Worm (Caenorhabditis elegans) whole organism, L1 larva: ENCODE measurements around the gene C01G6.2.

Experiments
- F16B12.6 ChIP-seq: fragments of 150-350 bp; optimal IDR thresholded peaks from 2 replicates; lab custom pipeline; 2014; ENCODE audit warnings: missing biosample characterization, missing genetic modification characterization
- aly-2 ChIP-seq: fragments of 150-350 bp; optimal IDR thresholded peaks from 2 replicates; lab custom pipeline; 2014; ENCODE audit warnings: missing biosample characterization, missing genetic modification characterization
- ceh-63 ChIP-seq: fragments of 200-800 bp; sonication (Bioruptor generic); optimal IDR thresholded peaks from 2 replicates; lab custom pipeline; 2018; ENCODE audit warnings: mild to moderate bottlenecking, missing genetic modification characterization, missing compliant biosample characterization
- ceh-8 ChIP-seq: fragments of 200-800 bp; sonication (Bioruptor generic); optimal IDR thresholded peaks from 2 replicates; lab custom pipeline; 2018; ENCODE audit warnings: mild to moderate bottlenecking, missing genetic modification characterization, moderate library complexity, missing compliant biosample characterization
- ceh-82 ChIP-seq, 3 experiments: fragments of 150-350 bp in 1 of 3; sonication (generic microtip) in 2 of 3; optimal IDR thresholded peaks; 2 replicates each; lab custom pipeline; 2014 to 2017; ENCODE audit warnings: missing biosample characterization in 3 of 3, missing genetic modification characterization in 3 of 3
- ceh-90 ChIP-seq: sonication (generic microtip); optimal IDR thresholded peaks from 2 replicates; lab custom pipeline; 2016; ENCODE audit warnings: missing genetic modification characterization, missing compliant biosample characterization
- ces-1 ChIP-seq: fragments of 150-350 bp; optimal IDR thresholded peaks from 2 replicates; lab custom pipeline; 2014; ENCODE audit warnings: missing biosample characterization, missing genetic modification reagents, missing genetic modification characterization
- dpl-1 ChIP-seq, 3 experiments: fragments of 150-350 bp in 2 of 3; sonication (generic microtip) in 1 of 3; optimal IDR thresholded peaks; 2 replicates each; lab custom pipeline; 2014 to 2017; ENCODE audit warnings: missing biosample characterization in 3 of 3, missing genetic modification characterization in 3 of 3, missing genetic modification reagents in 3 of 3
- egl-13 ChIP-seq: sonication (generic microtip); optimal IDR thresholded peaks from 2 replicates; lab custom pipeline; 2016; ENCODE audit warnings: missing genotype, missing genetic modification reagents, missing genetic modification characterization, missing compliant biosample characterization
- egl-27 ChIP-seq, 2 experiments: fragments of 150-350 bp in 1 of 2; sonication (generic microtip); optimal IDR thresholded peaks; 3 replicates each; lab custom pipeline; 2017 to 2018; ENCODE audit warnings: missing biosample characterization in 2 of 2, missing genetic modification characterization in 2 of 2, missing genetic modification reagents in 2 of 2
- ets-5 ChIP-seq: fragments of 200-800 bp; sonication (Bioruptor generic); IDR thresholded peaks from 2 replicates; pipeline ENCODE4 v1.3.6; 2022; ENCODE audit warnings: missing genetic modification characterization, missing compliant biosample characterization
- fos-1 ChIP-seq: fragments of 150-350 bp; optimal IDR thresholded peaks from 2 replicates; lab custom pipeline; 2014; ENCODE audit warnings: missing biosample characterization, missing genetic modification characterization
- grh-1 ChIP-seq: fragments of 200-800 bp; sonication (Bioruptor generic); IDR thresholded peaks from 2 replicates; pipeline ENCODE4 v1.3.6; 2022; ENCODE audit warnings: missing genetic modification reagents, missing genetic modification characterization, missing compliant biosample characterization
- hpl-2 ChIP-seq: fragments of 150-350 bp; optimal IDR thresholded peaks from 2 replicates; lab custom pipeline; 2014; ENCODE audit warnings: missing biosample characterization, missing genetic modification reagents, missing genetic modification characterization
- lin-14 ChIP-seq: fragments of 200-800 bp; sonication (Bioruptor generic); optimal IDR thresholded peaks from 2 replicates; lab custom pipeline; 2018; ENCODE audit warnings: mild to moderate bottlenecking, missing genetic modification characterization, moderate library complexity, missing compliant biosample characterization
- lin-39 ChIP-seq: fragments of 150-350 bp; optimal IDR thresholded peaks from 2 replicates; lab custom pipeline; 2014; ENCODE audit warnings: missing biosample characterization, missing genetic modification reagents, missing genetic modification characterization
- lir-3 ChIP-seq: sonication (generic microtip); optimal IDR thresholded peaks from 2 replicates; lab custom pipeline; 2016; ENCODE audit warnings: mild to moderate bottlenecking, missing genetic modification characterization, moderate library complexity, missing compliant biosample characterization; ENCODE audit not compliant: poor library complexity
- lsy-2 ChIP-seq, 2 experiments: fragments of 150-350 bp; optimal IDR thresholded peaks; 2 replicates each; lab custom pipeline; 2014; ENCODE audit warnings: missing biosample characterization in 2 of 2, missing genetic modification characterization in 2 of 2
- mab-9 ChIP-seq: fragments of 200-800 bp; sonication (Bioruptor generic); IDR thresholded peaks from 2 replicates; pipeline ENCODE4 v1.3.6; 2022; ENCODE audit warnings: missing genetic modification reagents, missing genetic modification characterization, missing compliant biosample characterization
- mdl-1 ChIP-seq, 2 experiments: fragments of 150-350 bp; optimal IDR thresholded peaks; 2 replicates each; lab custom pipeline; 2014 to 2017; ENCODE audit warnings: missing biosample characterization in 2 of 2, missing genetic modification characterization in 2 of 2, inconsistent platforms in 1 of 2
- mef-2 ChIP-seq: fragments of 150-350 bp; optimal IDR thresholded peaks from 2 replicates; lab custom pipeline; 2014; ENCODE audit warnings: missing biosample characterization, missing genetic modification characterization
- mep-1 ChIP-seq: fragments of 150-350 bp; optimal IDR thresholded peaks from 2 replicates; lab custom pipeline; 2014; ENCODE audit warnings: missing biosample characterization, missing genetic modification characterization
- nhr-11 ChIP-seq: fragments of 150-350 bp; optimal IDR thresholded peaks from 2 replicates; lab custom pipeline; 2014; ENCODE audit warnings: missing biosample characterization, missing genetic modification characterization
- nhr-12 ChIP-seq: sonication (generic microtip); optimal IDR thresholded peaks from 2 replicates; lab custom pipeline; 2017; ENCODE audit warnings: missing biosample characterization, missing genetic modification characterization
- nhr-19 ChIP-seq: fragments of 200-800 bp; sonication (Bioruptor generic); conservative IDR thresholded peaks from 2 replicates; pipeline ENCODE4 v1.3.6; 2022; ENCODE audit warnings: missing genetic modification characterization, missing compliant biosample characterization
- nhr-71 ChIP-seq: sonication (generic microtip); optimal IDR thresholded peaks from 2 replicates; lab custom pipeline; 2016; ENCODE audit warnings: mild to moderate bottlenecking, missing genetic modification characterization, moderate library complexity, missing compliant biosample characterization
- nhr-90 ChIP-seq: sonication (generic microtip); optimal IDR thresholded peaks from 2 replicates; lab custom pipeline; 2016; ENCODE audit warnings: mild to moderate bottlenecking, missing genetic modification characterization, missing compliant biosample characterization; ENCODE audit not compliant: poor library complexity
- pag-3 ChIP-seq: sonication (generic microtip); optimal IDR thresholded peaks from 2 replicates; lab custom pipeline; 2017; ENCODE audit warnings: missing genetic modification characterization, mild to moderate bottlenecking, missing compliant biosample characterization, antibody characterized with exemption, borderline replicate concordance; ENCODE audit not compliant: insufficient read depth
- pax-3 ChIP-seq: fragments of 200-800 bp; sonication (Bioruptor generic); optimal IDR thresholded peaks from 2 replicates; lab custom pipeline; 2018; ENCODE audit warnings: mild to moderate bottlenecking, missing genetic modification characterization, moderate library complexity, missing compliant biosample characterization
- pqm-1 ChIP-seq: sonication (generic microtip); optimal IDR thresholded peaks from 3 replicates; lab custom pipeline; 2017; ENCODE audit warnings: missing biosample characterization, missing genetic modification characterization
- rnt-1 ChIP-seq: sonication (generic microtip); optimal IDR thresholded peaks from 2 replicates; lab custom pipeline; 2016; ENCODE audit warnings: mild to moderate bottlenecking, missing genetic modification characterization, moderate library complexity, missing compliant biosample characterization
- sox-4 ChIP-seq: sonication (generic microtip); optimal IDR thresholded peaks from 2 replicates; lab custom pipeline; 2016; ENCODE audit warnings: missing genetic modification characterization, missing compliant biosample characterization
- sptf-1 ChIP-seq: fragments of 150-350 bp; optimal IDR thresholded peaks from 2 replicates; lab custom pipeline; 2014; ENCODE audit warnings: missing biosample characterization, missing genetic modification characterization
- tlp-1 ChIP-seq: fragments of 150-350 bp; optimal IDR thresholded peaks from 2 replicates; lab custom pipeline; 2014; ENCODE audit warnings: missing biosample characterization, missing genetic modification characterization
- unc-30 ChIP-seq: sonication (generic microtip); optimal IDR thresholded peaks from 2 replicates; lab custom pipeline; 2017; ENCODE audit warnings: missing biosample characterization, missing genetic modification characterization
- unc-62 ChIP-seq: fragments of 150-350 bp; optimal IDR thresholded peaks from 2 replicates; lab custom pipeline; 2014; ENCODE audit warnings: missing biosample characterization, missing genetic modification reagents, missing genetic modification characterization
- unc-86 ChIP-seq: sonication (generic microtip); optimal IDR thresholded peaks from 2 replicates; lab custom pipeline; 2016; ENCODE audit warnings: missing genetic modification characterization, missing compliant biosample characterization
- unc-98 ChIP-seq: fragments of 200-800 bp; sonication (Bioruptor generic); IDR thresholded peaks from 2 replicates; pipeline ENCODE4 v1.3.6; 2022; ENCODE audit warnings: missing genetic modification characterization, missing compliant biosample characterization
- vab-15 ChIP-seq: sonication (generic microtip); optimal IDR thresholded peaks from 2 replicates; lab custom pipeline; 2017; ENCODE audit warnings: missing genotype, mild to moderate bottlenecking, missing genetic modification characterization, missing compliant biosample characterization
- zag-1 ChIP-seq: fragments of 150-350 bp; optimal IDR thresholded peaks from 2 replicates; lab custom pipeline; 2014; ENCODE audit warnings: missing biosample characterization, missing genetic modification characterization
- ztf-4 ChIP-seq: fragments of 150-350 bp; optimal IDR thresholded peaks from 2 replicates; lab custom pipeline; 2014; ENCODE audit warnings: missing biosample characterization, missing genetic modification characterization

The C01G6.2 gene

DNA sequence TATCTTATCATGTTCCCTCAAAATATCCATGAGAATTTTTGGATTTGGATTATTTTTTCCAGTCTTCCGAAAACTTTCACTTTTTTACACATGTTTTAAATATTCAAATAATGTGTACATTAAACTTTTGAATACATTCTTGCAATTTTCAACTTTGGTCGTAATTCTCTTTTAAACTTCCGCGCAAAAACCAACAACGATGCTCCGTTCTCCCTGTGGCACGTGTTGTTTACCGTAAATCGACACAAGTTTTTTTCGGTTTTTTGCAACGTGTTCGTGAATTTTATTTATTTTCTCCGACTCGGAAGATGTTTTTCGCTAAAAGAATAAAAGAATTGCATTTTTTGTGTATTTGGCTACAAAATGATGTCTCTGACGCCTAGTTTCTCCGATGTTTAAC, 24.1 kb upstream of the C01G6.2 start (continued):
- TF ChIP-seq ces-1 (GFP tag; lab: Kevin White, UChicago) (no peak), nhr-12 (tag; lab: Kevin White, UChicago) (no peak), aly-2 (tag; lab: Kevin White, UChicago) (no peak), vab-15 (tag; lab: Kevin White, UChicago) (no peak), mep-1 (tag; lab: Kevin White, UChicago) (peak; percentile 68), lin-39 (tag; lab: Kevin White, UChicago) (no peak), mab-9 (GFP tag; lab: Robert Waterston, UW) (no peak), rnt-1 (tag; lab: Kevin White, UChicago) (peak; percentile 54), lir-3 (no peak), ztf-4 (tag; lab: Kevin White, UChicago) (no peak), pag-3 (tag; lab: Kevin White, UChicago) (no peak), pax-3 (tag; lab: Kevin White, UChicago) (no peak), mef-2 (tag; lab: Kevin White, UChicago) (no peak), nhr-90 (no peak), unc-62 (no peak), lsy-2 (tag; optimal IDR thresholded peaks at IDR 0.05; lab: Kevin White, UChicago) (peak; percentile 72 to 79), ceh-82 (tag; optimal IDR thresholded peaks at IDR 0.05; lab: Kevin White, UChicago) (peak; percentile 4 to 40 (median 36)), sptf-1 (tag; lab: Kevin White, UChicago) (no peak), ceh-63 (GFP tag; lab: Kevin White, UChicago) (no peak), ceh-8 (no peak), ets-5 (GFP tag; lab: Robert Waterston, UW) (no peak), nhr-19 (peak; percentile 41; the same call in 1 of the 2 replicates), fos-1 (no peak), ceh-90 (tag; lab: Kevin White, UChicago) (no peak), mdl-1 (tag; optimal IDR thresholded peaks at IDR 0.05; lab: Kevin White, UChicago) (peak in 1 of 2 experiments; percentile 47), dpl-1 (GFP tag; optimal IDR thresholded peaks at IDR 0.05; lab: Kevin White, UChicago) (peak; percentile 88 to 95 (median 93)), pqm-1 (no peak), zag-1 (tag; lab: Kevin White, UChicago) (no peak), unc-86 (tag; lab: Kevin White, UChicago) (peak; percentile 34), nhr-71 (tag; lab: Kevin White, UChicago) (peak; percentile 67)

DNA sequence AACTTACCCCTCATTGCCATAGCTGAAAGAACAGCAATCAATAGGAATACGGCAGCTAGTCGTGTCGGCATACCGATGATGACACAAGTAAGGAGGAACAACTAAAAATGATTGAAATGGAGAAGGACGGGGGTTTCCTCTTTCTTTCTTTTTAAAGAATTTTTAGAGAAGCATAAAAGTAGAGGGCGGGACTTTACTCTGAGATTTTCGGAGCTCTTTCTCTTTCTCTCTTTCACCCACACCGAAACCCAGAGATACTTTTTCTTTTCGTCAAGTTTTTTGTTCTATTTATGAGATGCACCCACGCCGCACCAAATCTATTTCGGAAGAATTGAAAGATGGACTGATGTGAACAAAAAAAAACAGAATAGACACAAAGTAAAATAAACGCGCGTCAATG, 20.2 kb upstream of the C01G6.2 start, which contains the start of gene T26C5.5:
Gene T26C5.5 (minus strand): TSS at position 101 of the 400 bp plus-strand sequence.
- TF ChIP-seq sox-4 (tag; lab: Kevin White, UChicago) (no peak), unc-98 (GFP tag; lab: Robert Waterston, UW) (no peak), nhr-12 (tag; lab: Kevin White, UChicago) (no peak), unc-62 (no peak), egl-13 (tag; lab: Kevin White, UChicago) (no peak), lin-39 (tag; lab: Kevin White, UChicago) (no peak), hpl-2 (GFP tag; lab: Kevin White, UChicago) (no peak), unc-30 (tag; lab: Kevin White, UChicago) (no peak), ces-1 (GFP tag; lab: Kevin White, UChicago) (no peak), mef-2 (tag; lab: Kevin White, UChicago) (no peak), lir-3 (no peak)

DNA sequence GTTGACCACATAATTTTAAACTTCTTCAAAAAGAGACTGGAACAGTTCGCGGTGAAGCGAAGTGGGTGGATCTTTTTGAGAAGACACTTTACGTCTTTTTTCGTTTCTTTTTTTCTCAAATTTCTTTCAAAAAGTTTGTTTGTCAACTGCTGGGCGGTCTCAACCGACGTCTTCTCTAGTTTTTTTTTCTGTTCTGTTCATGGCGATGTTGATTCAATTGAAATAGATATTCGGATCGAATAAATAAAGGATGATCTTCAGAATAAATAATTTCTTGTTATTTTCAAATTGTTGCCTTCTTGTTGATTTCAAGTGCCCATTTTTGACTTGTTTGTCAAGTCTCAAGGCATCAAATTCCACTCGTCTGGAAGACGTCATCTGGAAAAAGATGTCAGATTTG, 16.4 kb upstream of the C01G6.2 start, which contains the start of gene T26C5.4:
Gene T26C5.4 (minus strand): TSS at position 101 of the 400 bp plus-strand sequence.
- TF ChIP-seq lir-3 = no peak
- no peak for TF ChIP-seq mep-1 (tag; lab: Kevin White, UChicago)
- no peak for TF ChIP-seq F16B12.6 (tag; lab: Kevin White, UChicago)
- no peak for TF ChIP-seq fos-1
- no peak for TF ChIP-seq lin-14 (GFP tag; lab: Kevin White, UChicago)
- TF ChIP-seq tlp-1 (tag; lab: Kevin White, UChicago) = no peak
- no peak for TF ChIP-seq egl-27 (tag; optimal IDR thresholded peaks at IDR 0.05; lab: Kevin White, UChicago)
- TF ChIP-seq unc-30 (tag; lab: Kevin White, UChicago) = no peak
- TF ChIP-seq ceh-82 (tag; optimal IDR thresholded peaks at IDR 0.05; lab: Kevin White, UChicago) = no peak
- TF ChIP-seq lin-39 (tag; lab: Kevin White, UChicago) = no peak
- no peak for TF ChIP-seq vab-15 (tag; lab: Kevin White, UChicago)
- no peak for TF ChIP-seq grh-1
- TF ChIP-seq nhr-11 (tag; lab: Kevin White, UChicago) = no peak
